Fruit fly (Drosophila melanogaster): Measurements from ENCODE around the gene CG5886.
A peak's percentile ranks its signal among the peaks of the same experiment; 100 is the strongest.

CG5886 gene

DNA sequence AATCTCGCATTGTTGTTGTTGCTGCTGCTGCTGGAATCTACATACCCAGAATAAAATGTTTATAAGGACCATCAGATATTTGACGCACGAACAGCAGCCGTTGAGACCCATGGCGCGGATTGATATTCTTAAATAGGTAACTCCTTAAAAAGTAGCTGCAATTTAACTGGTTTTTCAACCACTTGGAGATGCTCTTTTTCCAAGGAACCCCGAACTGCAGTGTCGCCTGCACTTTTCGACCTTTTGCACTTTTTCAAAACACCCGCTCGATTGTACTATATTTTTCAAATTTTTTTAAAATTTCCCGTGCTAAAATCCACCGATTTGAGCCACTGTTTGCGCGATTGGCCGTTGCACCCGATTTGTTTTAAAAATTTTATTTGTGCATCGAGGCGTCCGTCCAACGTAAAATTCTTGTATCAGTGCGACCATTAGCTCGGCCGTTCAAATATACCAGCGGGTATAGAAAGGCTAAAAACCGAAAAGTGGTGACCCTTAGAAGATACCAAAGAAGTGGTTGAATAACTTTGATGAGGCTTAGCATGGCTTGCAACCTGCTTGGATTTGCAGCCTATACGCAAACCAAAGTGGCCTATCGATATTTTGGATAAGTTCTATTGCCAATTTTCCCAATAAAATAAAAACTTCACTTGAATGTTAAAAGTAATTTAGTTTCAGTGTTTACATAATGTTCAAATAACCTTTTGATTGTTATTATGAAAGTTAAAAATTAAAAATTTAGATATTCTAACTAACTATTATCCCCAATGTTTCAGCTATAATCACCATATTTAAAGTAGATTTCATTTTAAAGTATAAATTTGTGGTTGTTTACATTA is 29.8 kb downstream of the CG5886 start, which contains the start of gene Tsp96F:
TSS of gene Tsp96F (minus strand) at position 457 of the 839 bp plus-strand sequence.
- no peak for TF ChIP-seq noc (tag; optimal IDR thresholded peaks at IDR 0.05)

DNA sequence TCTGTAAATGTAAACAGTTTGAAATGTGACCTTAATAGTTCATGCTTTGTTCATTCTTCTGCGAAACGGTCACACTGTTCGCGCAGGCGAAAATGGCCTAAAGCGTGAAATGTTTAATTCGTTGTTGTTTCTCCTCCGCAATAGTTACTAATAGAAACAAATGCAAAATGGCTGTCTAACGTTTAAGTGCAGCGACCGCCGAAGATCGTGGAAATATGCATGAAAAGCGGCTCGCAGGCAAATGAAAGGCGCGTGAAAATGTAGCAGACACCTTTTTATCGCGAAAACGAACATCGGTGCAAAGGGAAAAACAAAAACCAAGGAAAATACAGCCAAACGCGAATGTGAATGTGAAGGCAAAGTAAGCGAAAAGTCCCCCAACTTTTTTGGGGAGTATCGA is 30.5 kb downstream of the CG5886 start, which contains the start of gene SppL:
TSS of gene SppL (plus strand) at position 70 of the 400 bp plus-strand sequence.
- TF ChIP-seq noc (tag; optimal IDR thresholded peaks at IDR 0.05), result no peak

DNA sequence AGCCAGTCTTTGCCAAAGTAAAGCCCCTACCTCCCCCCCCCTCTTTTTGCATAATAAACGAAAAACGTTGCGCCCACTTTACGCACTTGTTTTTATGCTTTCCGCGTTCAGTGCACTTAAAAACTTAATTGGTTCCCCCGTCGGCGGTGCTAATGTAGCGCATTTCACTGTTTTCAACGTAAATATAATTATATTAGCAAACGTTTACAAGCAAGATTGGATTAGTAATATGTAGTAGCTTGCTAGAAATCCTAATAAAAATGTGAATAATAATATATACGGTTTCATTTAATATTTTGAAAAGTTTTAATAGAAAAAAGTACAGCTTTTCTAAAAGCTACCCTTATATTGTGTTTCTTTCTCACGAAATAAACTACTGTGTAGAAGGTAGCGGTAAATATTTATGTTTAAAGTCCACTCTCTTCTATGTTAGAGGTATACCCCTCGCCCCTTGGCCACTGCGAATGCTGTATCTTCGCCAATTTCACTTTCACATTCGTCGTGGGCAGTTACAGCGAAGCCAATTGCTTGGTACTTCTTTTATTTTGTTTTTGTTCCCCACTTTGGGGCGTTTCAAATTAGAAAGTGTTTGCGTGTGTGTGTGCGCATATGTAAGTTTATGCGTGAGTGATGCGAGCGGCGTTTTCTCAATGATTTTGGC is 31.3 kb downstream of the CG5886 start:
- TF ChIP-seq noc (tag; optimal IDR thresholded peaks at IDR 0.05), result no peak

- TF ChIP-seq noc (tag; optimal IDR thresholded peaks at IDR 0.05), result no peak
Measured at dm6 chr3R:25883877-25884276, 32.4 kb downstream of the CG5886 start.

dm6 chr3R:25884301-25884700 is 32.9 kb downstream of the CG5886 start:
- no peak for TF ChIP-seq noc (tag; optimal IDR thresholded peaks at IDR 0.05)

DNA sequence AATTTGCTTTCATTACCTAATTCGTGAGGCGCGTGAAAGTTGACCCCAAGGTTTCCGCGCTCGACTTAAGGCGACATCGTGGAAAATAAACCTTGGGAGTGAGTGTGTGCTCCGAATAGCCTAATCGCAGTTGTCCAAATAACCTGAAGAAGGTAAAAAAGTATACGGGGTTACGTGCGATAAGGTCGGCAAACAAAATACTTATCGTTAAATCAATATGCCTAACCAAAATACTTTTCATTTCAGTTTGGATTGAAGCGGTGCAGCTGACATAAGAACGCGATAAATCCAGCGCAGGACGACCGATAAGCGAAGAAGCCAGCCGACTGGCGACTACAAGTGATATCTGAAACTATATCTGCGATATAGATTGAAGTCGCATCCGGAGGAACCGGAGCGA is 33.7 kb downstream of the CG5886 start:
- TF ChIP-seq noc (tag; optimal IDR thresholded peaks at IDR 0.05), result no peak

- peak; percentile 16 for TF ChIP-seq noc (tag; optimal IDR thresholded peaks at IDR 0.05)
Measured at dm6 chr3R:25888307-25889075, 37.1 kb downstream of the CG5886 start, which contains the start of gene Lnk. Gene Lnk (plus strand): TSS chr3R:25888542.

dm6 chr3R:25893272-25893671 is 41.8 kb downstream of the CG5886 start, which contains the start of gene CG5913:
Gene CG5913 (plus strand): TSS chr3R:25893495.
- TF ChIP-seq noc (tag; optimal IDR thresholded peaks at IDR 0.05), result no peak

- TF ChIP-seq noc (tag; optimal IDR thresholded peaks at IDR 0.05), result no peak
Measured at dm6 chr3R:25895522-25895921, 44.1 kb downstream of the CG5886 start, which contains the start of gene Sodq. Gene Sodq (plus strand): TSS chr3R:25895822.

- TF ChIP-seq noc (tag; optimal IDR thresholded peaks at IDR 0.05), result no peak
Measured at dm6 chr3R:25897176-25897575, 45.7 kb downstream of the CG5886 start, which contains the start of gene Mco3. Gene Mco3 (plus strand): TSS chr3R:25897476.

- TF ChIP-seq noc (tag; optimal IDR thresholded peaks at IDR 0.05), result no peak
Measured at dm6 chr3R:25899690-25900089, 48.3 kb downstream of the CG5886 start, which contains the start of gene CG31091. Gene CG31091 (plus strand): TSS chr3R:25899903.

DNA sequence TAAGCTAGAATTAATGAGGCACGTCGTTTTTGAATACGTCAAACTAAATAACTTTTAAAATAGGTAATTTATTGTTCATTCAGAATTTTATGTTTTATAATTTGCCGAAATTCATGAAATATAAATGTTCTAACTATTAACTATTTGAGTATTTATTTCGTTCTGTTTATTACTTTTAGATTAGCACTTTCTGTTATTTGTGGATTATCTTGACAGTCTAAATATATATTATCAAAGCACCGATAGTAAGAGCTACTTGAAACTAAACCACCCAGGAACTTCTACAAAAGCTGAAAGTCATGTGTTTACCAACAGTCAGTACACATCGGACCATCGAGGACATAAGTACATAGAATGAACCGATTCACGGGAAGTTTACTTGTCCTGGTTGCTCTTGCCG is 50.9 kb downstream of the CG5886 start, which contains the start of gene CG31089:
TSS of gene CG31089 (plus strand) at position 301 of the 400 bp plus-strand sequence.
- TF ChIP-seq noc (tag; optimal IDR thresholded peaks at IDR 0.05), result no peak

Data from whole organism, larva.